Fruit fly (Drosophila melanogaster): Measurements from ENCODE around the gene Prosbeta6.

dm6 chr3L:16566700-16567221, 43.5 kb downstream of the Prosbeta6 start, which contains the start of gene UQCR-6.4L:
- TF ChIP-seq CG8478 (optimal IDR thresholded peaks at IDR 0.05): no peak
- no peak for TF ChIP-seq CTCF (optimal IDR thresholded peaks at IDR 0.05)
